Worm (Caenorhabditis elegans): Measurements from ENCODE around the gene H39E23.2.

H39E23.2 gene

ce11 chrV:14088051-14088450, 22.1 kb upstream of the H39E23.2 start, which contains the start of gene D1086.19:
Gene D1086.19 (plus strand): TSS chrV:14088351.
- TF ChIP-seq nhr-129 (tag; optimal IDR thresholded peaks at IDR 0.05): no peak
- TF ChIP-seq aly-2 (tag; optimal IDR thresholded peaks at IDR 0.05): no peak
- no peak for TF ChIP-seq ztf-1 (GFP tag; conservative IDR thresholded peaks at IDR 0.05)
- TF ChIP-seq unc-55 (GFP tag; optimal IDR thresholded peaks at IDR 0.05): no peak
- TF ChIP-seq ceh-16 (tag; optimal IDR thresholded peaks at IDR 0.05): no peak
- TF ChIP-seq nhr-21 (tag; optimal IDR thresholded peaks at IDR 0.05): no peak
- TF ChIP-seq nhr-6 (tag; optimal IDR thresholded peaks at IDR 0.05): no peak

- TF ChIP-seq unc-39 (tag; optimal IDR thresholded peaks at IDR 0.05) (no peak), dmd-4 (tag; optimal IDR thresholded peaks at IDR 0.05) (no peak), ama-1 (optimal IDR thresholded peaks at IDR 0.05) (no peak), ceh-82 (tag; optimal IDR thresholded peaks at IDR 0.05) (no peak), nhr-21 (tag; optimal IDR thresholded peaks at IDR 0.05) (no peak), gmeb-1 (tag; optimal IDR thresholded peaks at IDR 0.05) (no peak), nhr-6 (tag; optimal IDR thresholded peaks at IDR 0.05) (no peak), sma-9 (GFP tag; optimal IDR thresholded peaks at IDR 0.05) (no peak), sma-9 (tag; optimal IDR thresholded peaks at IDR 0.05) (no peak)
Observed at ce11 chrV:14090309-14090967, 19.7 kb upstream of the H39E23.2 start, which contains the start of the genes D1086.5 and him-5. Gene D1086.5 (minus strand): TSS chrV:14090359. Gene him-5 (plus strand): TSS chrV:14090426.

- TF ChIP-seq C34F6.9 (tag; optimal IDR thresholded peaks at IDR 0.05) (peak; percentile 5), gmeb-1 (tag; optimal IDR thresholded peaks at IDR 0.05) (no peak), lin-13 (GFP tag; optimal IDR thresholded peaks at IDR 0.05) (peak; percentile 8), aly-2 (tag; optimal IDR thresholded peaks at IDR 0.05) (no peak), lsy-2 (tag; optimal IDR thresholded peaks at IDR 0.05) (peak in 1 of 2 experiments; percentile 44), nhr-129 (tag; optimal IDR thresholded peaks at IDR 0.05) (peak; percentile 30), ztf-1 (GFP tag; conservative IDR thresholded peaks at IDR 0.05) (0 out of 2 replicates have a peak, but pooled peaks have one; percentile 30), Y55F3AM.14 (GFP tag; optimal IDR thresholded peaks at IDR 0.05) (no peak), nhr-23 (tag; optimal IDR thresholded peaks at IDR 0.05) (no peak), alr-1 (tag; optimal IDR thresholded peaks at IDR 0.05) (no peak), ama-1 (optimal IDR thresholded peaks at IDR 0.05) (peak; percentile 91), sem-4 (tag; optimal IDR thresholded peaks at IDR 0.05) (no peak), nhr-25 (tag; optimal IDR thresholded peaks at IDR 0.05) (no peak), ZK546.5 (tag; optimal IDR thresholded peaks at IDR 0.05) (no peak), elt-3 (tag; optimal IDR thresholded peaks at IDR 0.05) (no peak), zag-1 (tag; optimal IDR thresholded peaks at IDR 0.05) (no peak), elt-1 (tag; optimal IDR thresholded peaks at IDR 0.05) (no peak), snpc-4 (tag; optimal IDR thresholded peaks at IDR 0.05) (peak; percentile 97), sma-3 (GFP tag; optimal IDR thresholded peaks at IDR 0.05) (peak; percentile 35), unc-62 (GFP tag; optimal IDR thresholded peaks at IDR 0.05) (no peak), nhr-237 (tag; optimal IDR thresholded peaks at IDR 0.05) (no peak), skn-1 (tag; optimal IDR thresholded peaks at IDR 0.05) (no peak), lin-11 (tag; optimal IDR thresholded peaks at IDR 0.05) (no peak), nhr-21 (tag; optimal IDR thresholded peaks at IDR 0.05) (peak; percentile 39), sma-9 (GFP tag; optimal IDR thresholded peaks at IDR 0.05) (peak; percentile 40), sma-9 (tag; optimal IDR thresholded peaks at IDR 0.05) (no peak), ceh-16 (tag; optimal IDR thresholded peaks at IDR 0.05) (no peak), nhr-77 (tag; optimal IDR thresholded peaks at IDR 0.05) (no peak), mdl-1 (tag; optimal IDR thresholded peaks at IDR 0.05) (no peak), F13H6.1 (tag; optimal IDR thresholded peaks at IDR 0.05) (no peak), crh-2 (tag; optimal IDR thresholded peaks at IDR 0.05) (no peak), ztf-4 (tag; optimal IDR thresholded peaks at IDR 0.05) (no peak), nhr-10 (tag; optimal IDR thresholded peaks at IDR 0.05) (no peak), fos-1 (tag; optimal IDR thresholded peaks at IDR 0.05) (peak; percentile 1)
Observed at ce11 chrV:14092403-14092802, 17.7 kb upstream of the H39E23.2 start, which contains the start of gene D1086.3. Gene D1086.3 (plus strand): TSS chrV:14092792.

Data from whole organism, L2 larva.